Fruit fly (Drosophila melanogaster) whole organism: ENCODE measurements around the gene CG31091.

Experiments
- CG8478 ChIP-seq: fragments of >200 bp; optimal IDR thresholded peaks from 2 replicates; lab custom pipeline; 2018; ENCODE audit warnings: inconsistent platforms
- pan ChIP-seq: fragments of >200 bp; optimal IDR thresholded peaks from 2 replicates; lab custom pipeline; 2017
- psq ChIP-seq: fragments of >200 bp; optimal IDR thresholded peaks from 2 replicates; lab custom pipeline; 2017
- usp ChIP-seq: fragments of >200 bp; optimal IDR thresholded peaks from 2 replicates; lab custom pipeline; 2017; ENCODE audit warnings: missing biosample characterization, missing genetic modification characterization, mixed read lengths

- no peak for TF ChIP-seq usp (GFP tag; lab: Kevin White, UChicago)
- TF ChIP-seq CG8478 (lab: Kevin White, UChicago): no peak
- no peak for TF ChIP-seq psq
- no peak for TF ChIP-seq pan (lab: Kevin White, UChicago)
Observed at dm6 chr3R:25855594-25856305, 44.0 kb upstream of the CG31091 start, which contains the start of gene CG5890.
